Worm (Caenorhabditis elegans) whole organism, midembryonic: Measurements from ENCODE around the gene C13E3.1.

ENCODE experiments used
- T22C8.4 ChIP-seq: fragments of 200-800 bp; sonication (Bioruptor generic); IDR thresholded peaks from 2 replicates; pipeline ENCODE4 v1.3.6; 2022; ENCODE audit warnings: missing genetic modification characterization, missing compliant biosample characterization
- cog-1 ChIP-seq: sonication (generic microtip); optimal IDR thresholded peaks from 2 replicates; lab custom pipeline; 2016; ENCODE audit warnings: missing genetic modification characterization, missing compliant biosample characterization
- flt-1 ChIP-seq: fragments of 200-800 bp; sonication (Bioruptor generic); IDR thresholded peaks from 2 replicates; pipeline ENCODE4 v1.3.6; 2022; ENCODE audit warnings: missing genetic modification characterization, missing compliant biosample characterization
- klf-2 ChIP-seq: fragments of 200-800 bp; sonication (Bioruptor generic); conservative IDR thresholded peaks from 2 replicates; pipeline ENCODE4 v1.3.6; 2022; ENCODE audit warnings: missing genetic modification reagents, missing genetic modification characterization, missing compliant biosample characterization
- med-1 ChIP-seq: sonication (generic microtip); optimal IDR thresholded peaks from 2 replicates; lab custom pipeline; 2017; ENCODE audit warnings: missing genetic modification characterization, mild to moderate bottlenecking, missing compliant biosample characterization, antibody characterized with exemption, missing genetic modification reagents; ENCODE audit not compliant: insufficient read depth
- ref-1 ChIP-seq: fragments of 200-800 bp; sonication (Bioruptor generic); conservative IDR thresholded peaks from 2 replicates; pipeline ENCODE4 v1.3.6; 2022; ENCODE audit warnings: missing genetic modification reagents, missing genetic modification characterization, missing compliant biosample characterization
- tab-1 ChIP-seq: fragments of 200-800 bp; sonication (Bioruptor generic); IDR thresholded peaks from 2 replicates; pipeline ENCODE4 v1.3.6; 2022; ENCODE audit warnings: missing genetic modification characterization, missing compliant biosample characterization
- ztf-23 ChIP-seq: fragments of 200-800 bp; sonication (Bioruptor generic); IDR thresholded peaks from 2 replicates; pipeline ENCODE4 v1.3.6; 2022; ENCODE audit warnings: missing genetic modification reagents, missing genetic modification characterization, missing compliant biosample characterization
- ztf-29 ChIP-seq: fragments of 200-800 bp; sonication (Bioruptor generic); IDR thresholded peaks from 2 replicates; pipeline ENCODE4 v1.3.6; 2022; ENCODE audit warnings: missing genetic modification reagents, missing genetic modification characterization, missing compliant biosample characterization

- TF ChIP-seq ztf-29 (GFP tag; lab: Robert Waterston, UW): no peak
- TF ChIP-seq flt-1 (GFP tag; lab: Robert Waterston, UW): no peak
- TF ChIP-seq cog-1: no peak
- no peak for TF ChIP-seq klf-2
- no peak for TF ChIP-seq ztf-23 (GFP tag; lab: Robert Waterston, UW)
- no peak for TF ChIP-seq ref-1 (GFP tag; lab: Robert Waterston, UW)
- no peak for TF ChIP-seq tab-1 (GFP tag; lab: Robert Waterston, UW)
- no peak for TF ChIP-seq T22C8.4 (GFP tag; lab: Robert Waterston, UW)
- no peak for TF ChIP-seq med-1 (GFP tag; lab: Kevin White, UChicago)
Observed at ce11 chrX:8879349-8879748, 13.6 kb upstream of the C13E3.1 start, which contains the start of gene C06E2.2.
